Fruit fly (Drosophila melanogaster): ENCODE results near the gene snRNP-U1-C.

The snRNP-U1-C gene

DNA sequence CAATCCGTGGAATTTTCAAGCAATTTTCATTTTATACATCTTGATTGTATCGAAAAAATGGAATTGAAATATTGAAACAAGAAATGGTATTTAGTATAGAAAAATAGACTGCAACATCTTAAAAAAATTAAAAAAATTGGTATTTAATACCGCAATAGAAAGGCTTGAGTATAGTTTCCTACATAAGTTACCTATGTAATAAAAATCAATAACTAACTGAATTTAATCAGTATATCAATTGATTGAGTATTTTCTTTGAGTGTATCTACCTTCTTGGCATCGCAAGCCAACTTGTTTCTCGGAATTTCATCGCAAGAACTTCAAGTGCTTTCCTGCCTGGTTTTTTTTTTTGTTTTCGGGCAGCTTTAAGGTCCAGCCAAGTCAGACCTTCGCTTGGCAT is 7.1 kb upstream of the snRNP-U1-C start (continued):
- TF ChIP-seq CG2678 (tag; optimal IDR thresholded peaks at IDR 0.05) (peak; percentile 16), Rx (GFP tag; IDR thresholded peaks at IDR 0.05) (no peak), tin (GFP tag; optimal IDR thresholded peaks at IDR 0.05) (no peak), BEAF-32 (GFP tag; optimal IDR thresholded peaks at IDR 0.05) (no peak), CG4707 (GFP tag; optimal IDR thresholded peaks at IDR 0.05) (no peak), CG32767 (GFP tag; IDR thresholded peaks at IDR 0.05) (no peak), CG34224 (GFP tag; IDR thresholded peaks at IDR 0.05; ENCODE audit: partially characterized antibody) (no peak), CG18011 (GFP tag; optimal IDR thresholded peaks at IDR 0.05) (no peak), ac (GFP tag; optimal IDR thresholded peaks at IDR 0.05) (no peak), odd (GFP tag; optimal IDR thresholded peaks at IDR 0.05) (no peak), CG16813 (GFP tag; IDR thresholded peaks at IDR 0.05; ENCODE audit: partially characterized antibody) (no peak), cato (GFP tag; optimal IDR thresholded peaks at IDR 0.05; ENCODE audit: borderline replicate concordance) (no peak), NfI (GFP tag; optimal IDR thresholded peaks at IDR 0.05) (no peak), cas (GFP tag; IDR thresholded peaks at IDR 0.05) (no peak), wor (GFP tag; IDR thresholded peaks at IDR 0.05) (no peak), br (optimal IDR thresholded peaks at IDR 0.05) (no peak), bsh (GFP tag; optimal IDR thresholded peaks at IDR 0.05) (peak; percentile 43 to 58), Sry-β (GFP tag; optimal IDR thresholded peaks at IDR 0.05) (no peak), vvl (GFP tag; IDR thresholded peaks at IDR 0.05) (no peak), ind (GFP tag; optimal IDR thresholded peaks at IDR 0.05) (no peak), ab (GFP tag; optimal IDR thresholded peaks at IDR 0.05) (no peak), CG13287 (GFP tag; IDR thresholded peaks at IDR 0.05; ENCODE audit: partially characterized antibody) (no peak), Mrtf (GFP tag; IDR thresholded peaks at IDR 0.05) (no peak), CG7372 (GFP tag; IDR thresholded peaks at IDR 0.05) (no peak), pho (GFP tag; optimal IDR thresholded peaks at IDR 0.05) (no peak), grn (GFP tag; optimal IDR thresholded peaks at IDR 0.05) (no peak), CG31441 (GFP tag; IDR thresholded peaks at IDR 0.05) (peak; percentile 36; the same call in 1 of the 2 replicates), CG12942 (GFP tag; optimal IDR thresholded peaks at IDR 0.05) (no peak), CG2116 (GFP tag; optimal IDR thresholded peaks at IDR 0.05) (no peak), CkIIα-i1 (GFP tag; IDR thresholded peaks at IDR 0.05) (no peak), CG4424 (GFP tag; optimal IDR thresholded peaks at IDR 0.05) (no peak), CG1024 (GFP tag; IDR thresholded peaks at IDR 0.05) (no peak), CG43689 (GFP tag; IDR thresholded peaks at IDR 0.05) (no peak), so (GFP tag; IDR thresholded peaks at IDR 0.05) (no peak), Drgx (GFP tag; IDR thresholded peaks at IDR 0.05) (no peak), unpg (GFP tag; optimal IDR thresholded peaks at IDR 0.05) (peak; percentile 30), tap (tag; optimal IDR thresholded peaks at IDR 0.05) (no peak), CG14860 (GFP tag; IDR thresholded peaks at IDR 0.05; ENCODE audit: partially characterized antibody) (no peak), pita (GFP tag; optimal IDR thresholded peaks at IDR 0.05) (no peak), hb (GFP tag; IDR thresholded peaks at IDR 0.05; ENCODE audit: partially characterized antibody) (no peak), Xrp1 (GFP tag; IDR thresholded peaks at IDR 0.05) (peak; percentile 62; the same call in 1 of the 2 replicates), CG17328 (GFP tag; IDR thresholded peaks at IDR 0.05) (no peak), CG17385 (GFP tag; optimal IDR thresholded peaks at IDR 0.05) (peak; percentile 2), Hmr (GFP tag; optimal IDR thresholded peaks at IDR 0.05) (no peak), pnt (GFP tag; optimal IDR thresholded peaks at IDR 0.05) (no peak), Doc3 (GFP tag; IDR thresholded peaks at IDR 0.05; ENCODE audit: partially characterized antibody) (no peak), rib (GFP tag; IDR thresholded peaks at IDR 0.05) (no peak), CG15514 (GFP tag; optimal IDR thresholded peaks at IDR 0.05) (no peak), Hmx (GFP tag; optimal IDR thresholded peaks at IDR 0.05) (no peak), CG15601 (tag; optimal IDR thresholded peaks at IDR 0.05) (peak; percentile 14), CG6854 (GFP tag; optimal IDR thresholded peaks at IDR 0.05) (no peak), CG30403 (GFP tag; optimal IDR thresholded peaks at IDR 0.05) (peak; percentile 13)

Measured in whole organism, embryonic.